Worm (Caenorhabditis elegans) whole organism, young adult: ENCODE results near the gene F55D10.4.

Source experiments
- Y53G8AR.9 ChIP-seq: fragments of 200-800 bp; sonication (Bioruptor generic); conservative IDR thresholded peaks from 2 replicates; pipeline ENCODE4 v1.3.6; 2022; ENCODE audit warnings: missing genetic modification reagents, missing genetic modification characterization, missing compliant biosample characterization
- madf-10 ChIP-seq: sonication (generic microtip); optimal IDR thresholded peaks from 2 replicates; lab custom pipeline; 2016; ENCODE audit warnings: mild to moderate bottlenecking, missing genetic modification characterization, missing compliant biosample characterization
- snpc-4 ChIP-seq, 5 experiments: fragments of 150-350 bp in 1 of 5; sonication (generic microtip) in 4 of 5; optimal IDR thresholded peaks; 2 replicates each; lab custom pipeline; 2014 to 2018; ENCODE audit warnings: missing genetic modification characterization in 5 of 5, missing biosample characterization in 3 of 5, antibody characterized with exemption in 2 of 5, mild to moderate bottlenecking in 2 of 5, missing compliant biosample characterization in 2 of 5, missing genotype in 2 of 5, moderate library complexity in 2 of 5, missing genetic modification reagents in 1 of 5
- ztf-28 ChIP-seq: fragments of 200-800 bp; sonication (Bioruptor generic); IDR thresholded peaks from 2 replicates; pipeline ENCODE4 v1.3.6; 2022; ENCODE audit warnings: missing genetic modification reagents, missing genetic modification characterization, missing compliant biosample characterization

ce11 chrX:4705666-4706065 is 14.8 kb downstream of the F55D10.4 start:
- TF ChIP-seq ztf-28 (GFP tag; lab: Robert Waterston, UW) (no peak), madf-10 (tag; lab: Kevin White, UChicago) (no peak), Y53G8AR.9 (no peak), snpc-4 (GFP tag; optimal IDR thresholded peaks at IDR 0.05; lab: Kevin White, UChicago) (no peak), snpc-4 (tag; optimal IDR thresholded peaks at IDR 0.05; lab: Kevin White, UChicago) (no peak)
